Fruit fly (Drosophila melanogaster) S2 (cell line): ENCODE results near the gene skd.

Experiments used
- CG8478 ChIP-seq: fragments of >200 bp; optimal IDR thresholded peaks from 2 replicates; lab custom pipeline; 2018
- CTCF ChIP-seq, 2 experiments: fragments of >200 bp; optimal IDR thresholded peaks; 2 replicates each; lab custom pipeline; 2018

DNA sequence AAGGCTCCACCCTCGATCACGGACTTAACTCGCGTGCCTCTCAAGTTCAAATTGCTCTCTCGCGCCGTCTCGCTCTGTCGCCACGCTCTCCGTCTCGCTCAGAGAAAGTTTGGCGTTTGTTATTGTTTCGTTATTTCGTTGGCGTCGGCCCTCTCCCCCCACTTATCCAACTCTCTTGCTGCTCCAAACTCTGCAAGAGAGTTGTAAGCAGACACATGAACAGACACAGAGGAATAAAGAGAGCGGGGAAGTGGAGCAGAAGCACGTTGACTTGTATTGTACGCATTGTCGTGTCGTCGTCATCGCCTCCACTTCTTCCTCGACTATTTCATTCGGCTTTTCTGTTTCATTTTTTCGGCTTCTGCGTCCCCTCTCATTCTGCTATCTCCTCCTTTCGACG is 3.9 kb downstream of the skd start:
- TF ChIP-seq CG8478 (lab: Kevin White, UChicago) (no peak), CTCF (optimal IDR thresholded peaks at IDR 0.05; lab: Kevin White, UChicago) (no peak)
